Fruit fly (Drosophila melanogaster) whole organism, adult: Measurements from ENCODE around the gene Fbw5.

Source experiments
- CG12768 ChIP-seq: fragments of 200-800 bp; sonication (Bioruptor generic); optimal IDR thresholded peaks from 2 replicates; lab custom pipeline; 2017; ENCODE audit warnings: missing biosample characterization, missing genetic modification characterization, mild to moderate bottlenecking, moderate library complexity, missing genetic modification reagents
- CG7045 ChIP-seq: fragments of 200-800 bp; sonication (Bioruptor generic); optimal IDR thresholded peaks from 2 replicates; lab custom pipeline; 2017; ENCODE audit warnings: missing biosample characterization, mild to moderate bottlenecking, missing genetic modification characterization
- Clk ChIP-seq: fragments of 200-800 bp; sonication (Bioruptor generic); optimal IDR thresholded peaks from 2 replicates; lab custom pipeline; 2017; ENCODE audit warnings: missing biosample characterization, missing genetic modification characterization
- Hr96 ChIP-seq: fragments of 200-800 bp; sonication (Bioruptor generic); optimal IDR thresholded peaks from 2 replicates; lab custom pipeline; 2016; ENCODE audit warnings: missing biosample characterization, missing genetic modification characterization
- cic ChIP-seq: fragments of 200-800 bp; sonication (Bioruptor generic); optimal IDR thresholded peaks from 2 replicates; lab custom pipeline; 2017; ENCODE audit warnings: missing biosample characterization, mild to moderate bottlenecking, missing genetic modification characterization, moderate library complexity
- cnc ChIP-seq, 2 experiments: fragments of >200 bp; optimal IDR thresholded peaks; 2 replicates each; lab custom pipeline; 2017
- kay ChIP-seq: fragments of 200-800 bp; sonication (Bioruptor generic); peaks from one replicate; lab custom pipeline; 2016; ENCODE audit warnings: missing biosample characterization, missing genetic modification characterization, borderline replicate concordance
- ovo ChIP-seq: fragments of 200-800 bp; sonication (Bioruptor generic); optimal IDR thresholded peaks from 2 replicates; lab custom pipeline; 2016; ENCODE audit warnings: missing biosample characterization, missing genetic modification characterization

DNA sequence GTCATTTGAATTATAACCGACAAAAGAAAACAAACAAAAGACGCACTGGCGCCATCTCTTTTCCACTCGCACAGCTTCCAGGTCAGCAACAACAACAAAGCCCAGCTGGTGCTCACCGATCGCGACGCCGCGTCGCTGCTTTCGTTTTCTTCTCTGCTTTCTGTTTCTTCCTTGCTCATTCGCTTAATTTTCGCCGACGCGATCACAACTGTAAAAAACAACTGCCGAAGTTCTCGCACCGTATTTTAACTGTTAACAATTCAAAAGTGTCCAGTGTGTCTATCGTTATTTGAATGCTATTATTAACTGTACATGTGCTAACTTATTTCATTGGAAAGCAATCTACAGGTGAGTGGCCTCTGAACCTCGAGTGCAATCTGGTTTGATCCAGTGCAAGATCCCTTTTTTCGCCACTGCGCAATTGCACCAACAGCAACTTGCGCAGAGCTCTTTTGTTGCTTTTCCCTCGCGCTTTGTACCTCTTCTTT is 34.5 kb upstream of the Fbw5 start, which contains the start of gene stai:
- no peak for TF ChIP-seq Hr96 (GFP tag; lab: Kevin White, UChicago)
- TF ChIP-seq cic (GFP tag; lab: Kevin White, UChicago), result no peak
- TF ChIP-seq ovo, result peak; percentile 51
- TF ChIP-seq kay (GFP tag; lab: Kevin White, UChicago), result no peak
- no peak for TF ChIP-seq cnc (optimal IDR thresholded peaks at IDR 0.05; lab: Kevin White, UChicago)
- TF ChIP-seq Clk (GFP tag; lab: Kevin White, UChicago), result no peak
- TF ChIP-seq CG12768 (GFP tag; lab: Kevin White, UChicago), result no peak
- no peak for TF ChIP-seq CG7045 (GFP tag; lab: Kevin White, UChicago)
